Worm (Caenorhabditis elegans) whole organism, late embryonic: ENCODE results near the gene mip-2.

Experiments
- ama-1 ChIP-seq: fragments of 150-350 bp; optimal IDR thresholded peaks from 2 replicates; lab custom pipeline; 2014
- ceh-19 ChIP-seq: fragments of 200-800 bp; sonication (Bioruptor generic); optimal IDR thresholded peaks from 2 replicates; lab custom pipeline; 2018; ENCODE audit warnings: mild to moderate bottlenecking, missing genetic modification characterization, missing compliant biosample characterization
- ceh-31 ChIP-seq: sonication (generic microtip); optimal IDR thresholded peaks from 2 replicates; lab custom pipeline; 2016; ENCODE audit warnings: missing genetic modification characterization, missing compliant biosample characterization
- dmd-4 ChIP-seq: sonication (generic microtip); optimal IDR thresholded peaks from 2 replicates; lab custom pipeline; 2016; ENCODE audit warnings: borderline replicate concordance, missing genetic modification characterization, missing compliant biosample characterization
- dve-1 ChIP-seq: sonication (generic microtip); optimal IDR thresholded peaks from 2 replicates; lab custom pipeline; 2017; ENCODE audit warnings: antibody characterized with exemption, mild to moderate bottlenecking, missing genetic modification characterization, missing compliant biosample characterization
- mec-3 ChIP-seq: sonication (generic microtip); optimal IDR thresholded peaks from 2 replicates; lab custom pipeline; 2016; ENCODE audit warnings: borderline replicate concordance, missing genetic modification characterization, missing compliant biosample characterization
- pha-2 ChIP-seq: sonication (generic microtip); optimal IDR thresholded peaks from 2 replicates; lab custom pipeline; 2017; ENCODE audit warnings: mild to moderate bottlenecking, missing genetic modification characterization, missing compliant biosample characterization
- pha-4 ChIP-seq: fragments of 150-350 bp; optimal IDR thresholded peaks from 2 replicates; lab custom pipeline; 2018; ENCODE audit warnings: missing biosample characterization, missing genetic modification reagents, missing genetic modification characterization
- pqm-1 ChIP-seq: sonication (generic microtip); optimal IDR thresholded peaks from 2 replicates; lab custom pipeline; 2016; ENCODE audit warnings: missing genetic modification characterization, missing compliant biosample characterization
- unc-3 ChIP-seq, 2 experiments: fragments of 200-800 bp in 1 of 2; sonication (Bioruptor generic) in 1 of 2; sonication (generic microtip) in 1 of 2; conservative IDR thresholded peaks in 1 of 2; optimal IDR thresholded peaks in 1 of 2; 2 replicates each; pipeline versions ENCODE4 v1.3.6 to Lab custom; 2016 to 2022; ENCODE audit warnings: missing compliant biosample characterization in 2 of 2, missing genetic modification characterization in 2 of 2, missing genetic modification reagents in 1 of 2
- unc-86 ChIP-seq: sonication (generic microtip); optimal IDR thresholded peaks from 2 replicates; lab custom pipeline; 2016; ENCODE audit warnings: missing genetic modification characterization, missing compliant biosample characterization

DNA sequence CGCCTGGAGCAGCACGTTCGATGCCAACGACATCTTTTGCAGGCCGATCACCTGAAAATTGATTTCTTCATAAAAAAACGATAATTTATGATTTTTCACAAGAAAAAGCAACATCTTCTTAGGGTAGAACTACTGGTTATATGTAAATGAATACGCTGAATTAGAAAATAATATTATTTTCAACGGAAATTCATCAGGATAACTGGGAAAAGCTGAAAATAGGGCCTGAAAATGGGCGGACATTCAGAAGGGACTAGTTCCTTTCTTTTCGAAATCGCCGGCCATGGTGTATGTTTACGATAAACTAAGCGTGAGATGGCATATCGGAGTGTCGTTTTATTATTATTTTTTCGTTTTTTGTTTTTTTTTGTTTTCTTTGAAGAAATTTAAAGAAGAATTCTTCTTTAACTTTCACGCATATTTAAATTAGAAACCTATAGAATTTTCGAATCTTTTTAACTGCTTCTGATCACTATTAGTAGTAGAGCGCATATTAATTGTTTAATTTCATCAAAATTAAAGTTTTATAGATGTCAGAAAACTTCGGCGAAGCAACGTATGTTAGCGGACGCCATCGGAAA, 46.2 kb downstream of the mip-2 start, which contains the start of the genes nduv-2 and F53F4.12:
- TF ChIP-seq pha-4 (tag; lab: Kevin White, UChicago), result no peak
- no peak for TF ChIP-seq dmd-4
- TF ChIP-seq mec-3 (tag; lab: Kevin White, UChicago), result no peak
- no peak for TF ChIP-seq ama-1 (lab: Kevin White, UChicago)
- no peak for TF ChIP-seq pqm-1 (tag; lab: Kevin White, UChicago)
- no peak for TF ChIP-seq unc-86
- TF ChIP-seq pha-2 (tag; lab: Kevin White, UChicago), result no peak
- TF ChIP-seq ceh-31 (tag; lab: Kevin White, UChicago), result peak; percentile 58
- TF ChIP-seq unc-3 (GFP tag; conservative IDR thresholded peaks at IDR 0.05; lab: Robert Waterston, UW), result no peak
- no peak for TF ChIP-seq unc-3 (tag; optimal IDR thresholded peaks at IDR 0.05; lab: Kevin White, UChicago)
- no peak for TF ChIP-seq dve-1 (tag; lab: Kevin White, UChicago)
- no peak for TF ChIP-seq ceh-19 (GFP tag; lab: Kevin White, UChicago)
